Fruit fly (Drosophila melanogaster) whole organism, embryonic: ENCODE measurements around the gene prd.
A peak's percentile ranks its signal among the peaks of the same experiment; 100 is the strongest.

Experiments
- Ada2b ChIP-seq: fragments of 200-800 bp; sonication (Bioruptor generic); IDR thresholded peaks from 2 replicates; pipeline ENCODE4 v1.3.6; 2022; ENCODE audit warnings: missing biosample characterization, missing genetic modification characterization
- Asciz ChIP-seq: fragments of 200-800 bp; sonication (Bioruptor generic); optimal IDR thresholded peaks from 2 replicates; lab custom pipeline; 2017; ENCODE audit warnings: missing biosample characterization, mild to moderate bottlenecking, missing genetic modification characterization, missing genetic modification reagents
- Blimp-1 ChIP-seq: fragments of 200-800 bp; sonication (Bioruptor generic); optimal IDR thresholded peaks from 3 replicates; lab custom pipeline; 2018; ENCODE audit warnings: missing biosample characterization, missing genetic modification characterization, mild to moderate bottlenecking, moderate library complexity, missing genetic modification reagents
- C15 ChIP-seq: fragments of 200-800 bp; sonication (Bioruptor generic); IDR thresholded peaks from 3 replicates; pipeline ENCODE4 v1.3.6; 2022; ENCODE audit warnings: missing biosample characterization, missing genetic modification characterization
- CG10147 ChIP-seq: fragments of 200-800 bp; sonication (Bioruptor generic); optimal IDR thresholded peaks from 2 replicates; lab custom pipeline; 2019; ENCODE audit warnings: missing biosample characterization, mild to moderate bottlenecking, missing genetic modification characterization, moderate library complexity
- CG10274 ChIP-seq: fragments of 200-800 bp; sonication (Bioruptor generic); optimal IDR thresholded peaks from 3 replicates; lab custom pipeline; 2017; ENCODE audit warnings: missing biosample characterization, mild to moderate bottlenecking, missing genetic modification characterization
- CG10543 ChIP-seq: fragments of 200-800 bp; sonication (Bioruptor generic); optimal IDR thresholded peaks from 3 replicates; lab custom pipeline; 2017; ENCODE audit warnings: missing biosample characterization, mild to moderate bottlenecking, missing genetic modification characterization, moderate library complexity
- CG10565 ChIP-seq: fragments of 200-800 bp; sonication (Bioruptor generic); optimal IDR thresholded peaks from 3 replicates; lab custom pipeline; 2016; ENCODE audit warnings: missing biosample characterization, mild to moderate bottlenecking, missing genetic modification characterization
- CG12071 ChIP-seq: fragments of 200-800 bp; sonication (Bioruptor generic); optimal IDR thresholded peaks from 3 replicates; lab custom pipeline; 2018; ENCODE audit warnings: missing biosample characterization, mild to moderate bottlenecking, missing genetic modification characterization
- CG14860 ChIP-seq: fragments of 200-800 bp; sonication (Bioruptor generic); IDR thresholded peaks from 3 replicates; pipeline ENCODE4 v1.3.6; 2022; ENCODE audit warnings: missing biosample characterization, missing genetic modification characterization; ENCODE audit not compliant: partially characterized antibody
- CG15696 ChIP-seq: fragments of 200-800 bp; sonication (Bioruptor generic); optimal IDR thresholded peaks from 2 replicates; lab custom pipeline; 2019; ENCODE audit warnings: missing biosample characterization, mild to moderate bottlenecking, missing genetic modification characterization, moderate library complexity
- CG17359 ChIP-seq: fragments of 200-800 bp; sonication (Bioruptor generic); optimal IDR thresholded peaks from 3 replicates; lab custom pipeline; 2018; ENCODE audit warnings: missing biosample characterization, mild to moderate bottlenecking, missing genetic modification characterization, moderate library complexity
- CG17612 ChIP-seq: fragments of 200-800 bp; sonication (Bioruptor generic); IDR thresholded peaks from 2 replicates; pipeline ENCODE4 v1.3.6; 2022; ENCODE audit warnings: missing biosample characterization, missing genetic modification characterization
- CG2678 ChIP-seq: fragments of 200-800 bp; sonication (Bioruptor generic); optimal IDR thresholded peaks from 3 replicates; lab custom pipeline; 2019; ENCODE audit warnings: missing biosample characterization, mild to moderate bottlenecking, missing genetic modification characterization, moderate library complexity
- CG32767 ChIP-seq: fragments of 200-800 bp; sonication (Bioruptor generic); IDR thresholded peaks from 2 replicates; pipeline ENCODE4 v1.3.6; 2022; ENCODE audit warnings: missing biosample characterization, missing genetic modification characterization
- CG3838 ChIP-seq: fragments of 200-800 bp; sonication (Bioruptor generic); optimal IDR thresholded peaks from 3 replicates; lab custom pipeline; 2016; ENCODE audit warnings: missing biosample characterization, missing genetic modification characterization
- CG3847 ChIP-seq: fragments of 200-800 bp; sonication (Bioruptor generic); IDR thresholded peaks from 2 replicates; pipeline ENCODE4 v1.3.6; 2022; ENCODE audit warnings: missing biosample characterization, missing genetic modification characterization
- CG4404 ChIP-seq: fragments of 200-800 bp; sonication (Bioruptor generic); IDR thresholded peaks from 2 replicates; pipeline ENCODE4 v1.3.6; 2022; ENCODE audit warnings: missing biosample characterization, missing genetic modification characterization
- CG5953 ChIP-seq: fragments of 200-800 bp; sonication (Bioruptor generic); IDR thresholded peaks from 2 replicates; pipeline ENCODE4 v1.3.6; 2022; ENCODE audit warnings: missing biosample characterization, missing genetic modification characterization
- CG6272 ChIP-seq: fragments of 200-800 bp; sonication (Bioruptor generic); IDR thresholded peaks from 2 replicates; pipeline ENCODE4 v1.3.6; 2022; ENCODE audit warnings: missing biosample characterization, missing genetic modification characterization
- CG8290 ChIP-seq, 3 experiments: fragments of 200-800 bp; sonication (Bioruptor generic); optimal IDR thresholded peaks; 2 replicates each; lab custom pipeline; 2016 to 2019; ENCODE audit warnings: missing biosample characterization in 3 of 3, missing genetic modification characterization in 3 of 3, mild to moderate bottlenecking in 2 of 3, moderate library complexity in 1 of 3
- CG8359 ChIP-seq: fragments of 200-800 bp; sonication (Bioruptor generic); optimal IDR thresholded peaks from 2 replicates; lab custom pipeline; 2017; ENCODE audit warnings: missing biosample characterization, mild to moderate bottlenecking, missing genetic modification characterization, borderline replicate concordance
- CG8388 ChIP-seq: fragments of 200-800 bp; sonication (Bioruptor generic); optimal IDR thresholded peaks from 2 replicates; lab custom pipeline; 2019; ENCODE audit warnings: missing biosample characterization, mild to moderate bottlenecking, missing genetic modification characterization, moderate library complexity
- Chrac-16 ChIP-seq: fragments of 200-800 bp; sonication (Bioruptor generic); optimal IDR thresholded peaks from 3 replicates; lab custom pipeline; 2016; ENCODE audit warnings: missing biosample characterization, missing genetic modification characterization
- Eip74EF ChIP-seq, 2 experiments: fragments of 200-800 bp in 1 of 2; fragments of >200 bp in 1 of 2; sonication (Bioruptor generic) in 1 of 2; optimal IDR thresholded peaks; 2 replicates each; lab custom pipeline; 2017 to 2019; ENCODE audit warnings: missing biosample characterization in 2 of 2, missing genetic modification characterization in 2 of 2, mild to moderate bottlenecking in 1 of 2, moderate library complexity in 1 of 2
- Kr ChIP-seq: fragments of 200-800 bp; sonication (Bioruptor generic); optimal IDR thresholded peaks from 2 replicates; lab custom pipeline; 2017; ENCODE audit warnings: missing biosample characterization, mild to moderate bottlenecking, missing genetic modification characterization
- Myb ChIP-seq: fragments of 200-800 bp; sonication (Bioruptor generic); optimal IDR thresholded peaks from 2 replicates; lab custom pipeline; 2016; ENCODE audit warnings: missing biosample characterization, missing genetic modification characterization
- Oli ChIP-seq: fragments of 200-800 bp; sonication (Bioruptor generic); optimal IDR thresholded peaks from 2 replicates; lab custom pipeline; 2018; ENCODE audit warnings: missing biosample characterization, mild to moderate bottlenecking, missing genetic modification characterization, moderate library complexity
- Taf1 ChIP-seq: fragments of 200-800 bp; sonication (Bioruptor generic); IDR thresholded peaks from 2 replicates; pipeline ENCODE4 v1.3.6; 2022; ENCODE audit warnings: missing biosample characterization, missing genetic modification characterization
- amos ChIP-seq: fragments of 200-800 bp; sonication (Bioruptor generic); IDR thresholded peaks from 2 replicates; pipeline ENCODE4 v1.3.6; 2022; ENCODE audit warnings: missing biosample characterization, missing genetic modification characterization; ENCODE audit not compliant: partially characterized antibody
- caup ChIP-seq: fragments of 200-800 bp; sonication (Bioruptor generic); optimal IDR thresholded peaks from 3 replicates; lab custom pipeline; 2017; ENCODE audit warnings: missing biosample characterization, mild to moderate bottlenecking, missing genetic modification characterization, moderate library complexity; ENCODE audit not compliant: severe bottlenecking
- croc ChIP-seq: fragments of 200-800 bp; sonication (Bioruptor generic); conservative IDR thresholded peaks from 3 replicates; pipeline ENCODE4 v1.3.6; 2022; ENCODE audit warnings: missing biosample characterization, missing genetic modification characterization
- fd96Cb ChIP-seq: fragments of 200-800 bp; sonication (Bioruptor generic); optimal IDR thresholded peaks from 2 replicates; lab custom pipeline; 2018; ENCODE audit warnings: missing biosample characterization, mild to moderate bottlenecking, missing genetic modification characterization, moderate library complexity
- gfzf ChIP-seq: fragments of 200-800 bp; sonication (Bioruptor generic); optimal IDR thresholded peaks from 2 replicates; lab custom pipeline; 2016; ENCODE audit warnings: missing biosample characterization, mild to moderate bottlenecking, missing genetic modification characterization, moderate library complexity
- ken ChIP-seq: fragments of 200-800 bp; sonication (Bioruptor generic); IDR thresholded peaks from 3 replicates; pipeline ENCODE4 v1.3.6; 2022; ENCODE audit warnings: missing biosample characterization, missing genetic modification characterization
- mld ChIP-seq: fragments of 200-800 bp; sonication (Bioruptor generic); IDR thresholded peaks from 3 replicates; pipeline ENCODE4 v1.3.6; 2022; ENCODE audit warnings: missing biosample characterization, missing genetic modification characterization; ENCODE audit not compliant: partially characterized antibody
- otp ChIP-seq: fragments of 200-800 bp; sonication (Bioruptor generic); IDR thresholded peaks from 3 replicates; pipeline ENCODE4, ENCODE4 v1.3.6; 2022; ENCODE audit warnings: missing biosample characterization, missing genetic modification characterization
- pan ChIP-seq, 4 experiments: fragments of >200 bp in 3 of 4; fragments of 200-800 bp in 1 of 4; sonication (Bioruptor generic) in 1 of 4; optimal IDR thresholded peaks in 3 of 4; IDR thresholded peaks in 1 of 4; 2 replicates each; pipeline versions ENCODE4 v1.3.6 to Lab custom; 2017 to 2022; ENCODE audit warnings: missing biosample characterization in 2 of 4, missing genetic modification characterization in 2 of 4, mixed read lengths in 1 of 4
- salm ChIP-seq: fragments of 200-800 bp; sonication (Bioruptor generic); optimal IDR thresholded peaks from 2 replicates; lab custom pipeline; 2018; ENCODE audit warnings: missing biosample characterization, mild to moderate bottlenecking, missing genetic modification characterization
- so ChIP-seq: fragments of 200-800 bp; sonication (Bioruptor generic); IDR thresholded peaks from 3 replicates; pipeline ENCODE4 v1.3.6; 2022; ENCODE audit warnings: missing biosample characterization, missing genetic modification characterization
- sob ChIP-seq: fragments of 200-800 bp; sonication (Bioruptor generic); IDR thresholded peaks from 2 replicates; pipeline ENCODE4 v1.3.6; 2022; ENCODE audit warnings: missing biosample characterization, missing genetic modification characterization
- sr ChIP-seq: fragments of 200-800 bp; sonication (Bioruptor generic); IDR thresholded peaks from 3 replicates; pipeline ENCODE4 v1.3.6; 2022; ENCODE audit warnings: missing biosample characterization, missing genetic modification characterization
- stwl ChIP-seq: fragments of 200-800 bp; sonication (Bioruptor generic); optimal IDR thresholded peaks from 3 replicates; lab custom pipeline; 2018; ENCODE audit warnings: missing biosample characterization, mild to moderate bottlenecking, missing genetic modification characterization, moderate library complexity
- tin ChIP-seq: fragments of 200-800 bp; sonication (Bioruptor generic); optimal IDR thresholded peaks from 3 replicates; lab custom pipeline; 2016; ENCODE audit warnings: missing biosample characterization, missing genetic modification characterization
- unc-4 ChIP-seq: fragments of 200-800 bp; sonication (Bioruptor generic); IDR thresholded peaks from 2 replicates; pipeline ENCODE4 v1.3.6; 2022; ENCODE audit warnings: missing biosample characterization, missing genetic modification characterization; ENCODE audit not compliant: partially characterized antibody
- usp ChIP-seq: fragments of >200 bp; optimal IDR thresholded peaks from 2 replicates; lab custom pipeline; 2017; ENCODE audit warnings: missing biosample characterization, missing genetic modification characterization

Gene prd

DNA sequence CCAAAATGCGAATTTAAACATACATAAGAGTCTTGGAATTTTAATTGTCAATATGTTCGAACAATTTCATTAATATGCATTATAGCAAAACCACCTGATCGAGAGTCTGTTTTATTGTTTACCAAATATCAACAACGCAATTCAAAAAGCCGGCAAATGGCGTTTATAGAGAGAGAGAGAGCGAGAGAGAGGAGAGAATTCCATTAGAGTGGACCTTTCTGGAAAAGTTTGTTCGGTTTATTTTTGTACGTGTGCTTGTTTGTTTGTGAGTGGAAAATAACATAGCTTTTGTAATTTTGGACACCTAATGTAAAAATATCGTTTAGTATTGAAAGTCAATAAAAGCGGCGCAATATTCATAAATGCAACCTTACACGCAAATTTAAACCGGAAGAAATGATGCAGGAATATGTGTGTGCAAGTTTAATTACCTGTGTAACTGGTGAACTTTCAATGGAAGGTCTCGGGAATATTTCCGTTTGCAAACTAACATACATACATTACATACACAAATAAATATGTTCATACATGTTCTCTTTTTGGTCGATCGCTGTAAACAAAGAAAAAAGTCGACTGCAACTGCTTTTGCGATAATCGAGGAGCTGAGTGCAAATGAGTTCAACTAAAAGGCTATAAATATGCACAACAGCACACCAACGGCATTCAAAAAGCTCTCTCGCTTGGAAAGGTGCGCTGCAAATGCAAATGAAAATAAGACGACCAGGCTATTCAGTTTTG, 40.8 kb downstream of the prd start, which contains the start of gene CG6785 (continued):
- peak; percentile 48 for TF ChIP-seq CG10274 (GFP tag; lab: Kevin White, UChicago)
- TF ChIP-seq amos (GFP tag; lab: Robert Waterston, UW) = no peak; the same call in 1 of the 2 replicates
- peak; percentile 57 for TF ChIP-seq CG8359 (GFP tag; lab: Kevin White, UChicago)
- TF ChIP-seq Asciz = peak; percentile 98
- TF ChIP-seq sob (GFP tag; lab: Robert Waterston, UW) = peak; percentile 59; the same call in 1 of the 2 replicates
- no peak for TF ChIP-seq CG6272 (GFP tag; lab: Robert Waterston, UW)
- peak; percentile 65 for TF ChIP-seq Oli (tag; lab: Kevin White, UChicago)
- TF ChIP-seq CG3847 (GFP tag; lab: Robert Waterston, UW) = no peak
- TF ChIP-seq CG10543 (GFP tag; lab: Kevin White, UChicago) = peak; percentile 93
- peak; percentile 60 for TF ChIP-seq Myb (GFP tag; lab: Kevin White, UChicago)
- TF ChIP-seq pan (optimal IDR thresholded peaks at IDR 0.05; lab: Kevin White, UChicago) = no peak
- peak in 1 of 2 experiments; percentile 59 for TF ChIP-seq pan (GFP tag; optimal IDR thresholded peaks at IDR 0.05 in 1 of 2, IDR thresholded peaks at IDR 0.05 in 1 of 2)
- TF ChIP-seq CG17612 (GFP tag; lab: Robert Waterston, UW) = no peak
- no peak for TF ChIP-seq mld
- peak; percentile 52 for TF ChIP-seq CG10147 (GFP tag; lab: Kevin White, UChicago)
- peak; percentile 90 for TF ChIP-seq caup
- TF ChIP-seq C15 (GFP tag; lab: Robert Waterston, UW) = no peak
- TF ChIP-seq sr (GFP tag; lab: Robert Waterston, UW) = peak; percentile 51; the same call in 1 of the 3 replicates
- 0 out of 2 replicates have a peak, but pooled peaks have one; percentile 17 for TF ChIP-seq unc-4 (GFP tag; lab: Robert Waterston, UW)
- TF ChIP-seq gfzf (GFP tag; lab: Kevin White, UChicago) = peak; percentile 1
- peak; percentile 45 for TF ChIP-seq CG3838
- TF ChIP-seq stwl (tag; lab: Kevin White, UChicago) = no peak
- TF ChIP-seq Kr (GFP tag; lab: Kevin White, UChicago) = peak; percentile 59
- TF ChIP-seq CG10565 (GFP tag; lab: Kevin White, UChicago) = no peak
- TF ChIP-seq CG14860 (GFP tag; lab: Robert Waterston, UW) = no peak
- TF ChIP-seq CG12071 (GFP tag; lab: Kevin White, UChicago) = peak; percentile 95
- TF ChIP-seq Chrac-16 (GFP tag; lab: Kevin White, UChicago) = peak; percentile 19
- peak in 1 of 2 experiments; percentile 84 for TF ChIP-seq Eip74EF (GFP tag; optimal IDR thresholded peaks at IDR 0.05; lab: Kevin White, UChicago)
- TF ChIP-seq CG17359 (tag; lab: Kevin White, UChicago) = peak; percentile 88
- peak; percentile 86 for TF ChIP-seq salm (tag; lab: Kevin White, UChicago)
- TF ChIP-seq usp (GFP tag; lab: Kevin White, UChicago) = no peak
- TF ChIP-seq CG15696 (tag; lab: Kevin White, UChicago) = peak; percentile 51
- peak; percentile 72 for TF ChIP-seq Blimp-1 (GFP tag; lab: Kevin White, UChicago)
- peak; percentile 74 for TF ChIP-seq CG8290 (GFP tag; optimal IDR thresholded peaks at IDR 0.05; lab: Kevin White, UChicago)
- peak; percentile 84 to 93 for TF ChIP-seq CG8290 (tag; optimal IDR thresholded peaks at IDR 0.05; lab: Kevin White, UChicago)
- TF ChIP-seq CG4404 (GFP tag; lab: Robert Waterston, UW) = no peak
- TF ChIP-seq CG8388 (GFP tag; lab: Kevin White, UChicago) = peak; percentile 72
- no peak for TF ChIP-seq CG32767 (GFP tag; lab: Robert Waterston, UW)
- TF ChIP-seq tin = peak; percentile 56
- no peak for TF ChIP-seq Ada2b
- TF ChIP-seq Taf1 (GFP tag; lab: Robert Waterston, UW) = no peak
- peak; percentile 86 for TF ChIP-seq CG2678
- TF ChIP-seq otp (GFP tag; lab: Robert Waterston, UW) = peak; percentile 81
- TF ChIP-seq so (GFP tag; lab: Robert Waterston, UW) = peak; percentile 74; the same call in 2 of the 3 replicates
- peak; percentile 56 for TF ChIP-seq fd96Cb
- no peak for TF ChIP-seq croc
- TF ChIP-seq CG5953 (GFP tag; lab: Robert Waterston, UW) = peak; percentile 68; the same call in 1 of the 2 replicates
- no peak for TF ChIP-seq ken (GFP tag; lab: Robert Waterston, UW)
